Fruit fly (Drosophila melanogaster): ENCODE data around the gene CG8289.

- TF ChIP-seq insv (optimal IDR thresholded peaks at IDR 0.05) (no peak), h (optimal IDR thresholded peaks at IDR 0.05) (no peak), ttk (optimal IDR thresholded peaks at IDR 0.05) (no peak)
These were observed 23.2 kb upstream of the CG8289 start for dm6 chrX:17659119-17659452.

Data from Kc167 (cell line).